Fruit fly (Drosophila melanogaster) whole organism: ENCODE measurements around the gene CG33500.

Experiments used
- CG8478 ChIP-seq: fragments of >200 bp; optimal IDR thresholded peaks from 2 replicates; lab custom pipeline; 2018; ENCODE audit warnings: inconsistent platforms
- Dll ChIP-seq: fragments of >200 bp; optimal IDR thresholded peaks from 2 replicates; lab custom pipeline; 2017
- EcR ChIP-seq, 2 experiments: fragments of >200 bp; optimal IDR thresholded peaks; 2 replicates each; lab custom pipeline; 2017; ENCODE audit warnings: missing biosample characterization in 2 of 2, missing genetic modification characterization in 2 of 2, missing genetic modification reagents in 2 of 2
- pan ChIP-seq: fragments of >200 bp; optimal IDR thresholded peaks from 2 replicates; lab custom pipeline; 2017
- psq ChIP-seq: fragments of >200 bp; optimal IDR thresholded peaks from 2 replicates; lab custom pipeline; 2017

dm6 chr3L:11516229-11516628, 7.8 kb downstream of the CG33500 start:
- TF ChIP-seq Dll (lab: Kevin White, UChicago) (no peak), CG8478 (no peak), pan (lab: Kevin White, UChicago) (no peak), psq (lab: Kevin White, UChicago) (no peak), EcR (GFP tag; optimal IDR thresholded peaks at IDR 0.05; lab: Kevin White, UChicago) (no peak)
